Fruit fly (Drosophila melanogaster): ENCODE results near the gene CG12219.

dm6 chrX:6291083-6291699, 9.9 kb downstream of the CG12219 start, which contains the start of the genes Rpt4 and mldr:
- TF ChIP-seq Sin3A (optimal IDR thresholded peaks at IDR 0.05), result no peak
- TF ChIP-seq h (optimal IDR thresholded peaks at IDR 0.05), result no peak
- TF ChIP-seq psq (optimal IDR thresholded peaks at IDR 0.05), result no peak
- TF ChIP-seq insv (optimal IDR thresholded peaks at IDR 0.05), result peak; percentile 98
- no peak for TF ChIP-seq ttk (optimal IDR thresholded peaks at IDR 0.05)
- no peak for TF ChIP-seq Myc (optimal IDR thresholded peaks at IDR 0.05)

Data from Kc167 (cell line).